Fruit fly (Drosophila melanogaster) whole organism, embryonic: ENCODE measurements around the gene spo.
A peak's percentile ranks its signal among the peaks of the same experiment; 100 is the strongest.

ENCODE experiments used
- Bteb2 ChIP-seq: fragments of 200-800 bp; sonication (Bioruptor generic); optimal IDR thresholded peaks from 2 replicates; lab custom pipeline; 2016; ENCODE audit warnings: missing biosample characterization, missing genetic modification characterization
- CG10431 ChIP-seq: fragments of 200-800 bp; sonication (Bioruptor generic); optimal IDR thresholded peaks from 3 replicates; lab custom pipeline; 2018; ENCODE audit warnings: missing biosample characterization, mild to moderate bottlenecking, missing genetic modification characterization
- CG10543 ChIP-seq: fragments of 200-800 bp; sonication (Bioruptor generic); optimal IDR thresholded peaks from 3 replicates; lab custom pipeline; 2017; ENCODE audit warnings: missing biosample characterization, mild to moderate bottlenecking, missing genetic modification characterization, moderate library complexity
- CG11504 ChIP-seq: fragments of 200-800 bp; sonication (Bioruptor generic); optimal IDR thresholded peaks from 3 replicates; lab custom pipeline; 2019; ENCODE audit warnings: missing biosample characterization, mild to moderate bottlenecking, missing genetic modification characterization, moderate library complexity
- CG12391 ChIP-seq: fragments of 200-800 bp; sonication (Bioruptor generic); optimal IDR thresholded peaks from 3 replicates; lab custom pipeline; 2018; ENCODE audit warnings: missing biosample characterization, mild to moderate bottlenecking, missing genetic modification characterization, moderate library complexity
- CG12769 ChIP-seq: fragments of 200-800 bp; sonication (Bioruptor generic); optimal IDR thresholded peaks from 2 replicates; lab custom pipeline; 2019; ENCODE audit warnings: missing biosample characterization, mild to moderate bottlenecking, missing genetic modification characterization, moderate library complexity
- CG14860 ChIP-seq: fragments of 200-800 bp; sonication (Bioruptor generic); IDR thresholded peaks from 3 replicates; pipeline ENCODE4 v1.3.6; 2022; ENCODE audit warnings: missing biosample characterization, missing genetic modification characterization; ENCODE audit not compliant: partially characterized antibody
- CG1647 ChIP-seq: fragments of 200-800 bp; sonication (Bioruptor generic); optimal IDR thresholded peaks from 3 replicates; lab custom pipeline; 2016; ENCODE audit warnings: missing biosample characterization, missing genetic modification characterization
- CG17186 ChIP-seq: fragments of 200-800 bp; sonication (Bioruptor generic); optimal IDR thresholded peaks from 3 replicates; lab custom pipeline; 2017; ENCODE audit warnings: missing biosample characterization, missing genetic modification reagents, missing genetic modification characterization
- CG18764 ChIP-seq: fragments of 200-800 bp; sonication (Bioruptor generic); optimal IDR thresholded peaks from 3 replicates; lab custom pipeline; 2016; ENCODE audit warnings: missing biosample characterization, missing genetic modification characterization
- CG4707 ChIP-seq: fragments of 200-800 bp; sonication (Bioruptor generic); optimal IDR thresholded peaks from 2 replicates; lab custom pipeline; 2018; ENCODE audit warnings: missing biosample characterization, mild to moderate bottlenecking, missing genetic modification characterization, moderate library complexity
- CG5953 ChIP-seq: fragments of 200-800 bp; sonication (Bioruptor generic); IDR thresholded peaks from 2 replicates; pipeline ENCODE4 v1.3.6; 2022; ENCODE audit warnings: missing biosample characterization, missing genetic modification characterization
- CG6254 ChIP-seq: fragments of 200-800 bp; sonication (Bioruptor generic); optimal IDR thresholded peaks from 3 replicates; lab custom pipeline; 2017; ENCODE audit warnings: mild to moderate bottlenecking, missing biosample characterization, missing genetic modification reagents, missing genetic modification characterization
- CG6654 ChIP-seq: fragments of 200-800 bp; sonication (Bioruptor generic); optimal IDR thresholded peaks from 2 replicates; lab custom pipeline; 2017; ENCODE audit warnings: missing biosample characterization, mild to moderate bottlenecking, missing genetic modification characterization
- CG6791 ChIP-seq: fragments of 200-800 bp; sonication (Bioruptor generic); IDR thresholded peaks from 3 replicates; pipeline ENCODE4 v1.3.6; 2022; ENCODE audit warnings: missing biosample characterization, missing genetic modification characterization; ENCODE audit not compliant: partially characterized antibody
- CG8281 ChIP-seq: fragments of 200-800 bp; sonication (Bioruptor generic); optimal IDR thresholded peaks from 2 replicates; lab custom pipeline; 2018; ENCODE audit warnings: missing biosample characterization, mild to moderate bottlenecking, missing genetic modification characterization, moderate library complexity
- CG8388 ChIP-seq: fragments of 200-800 bp; sonication (Bioruptor generic); optimal IDR thresholded peaks from 2 replicates; lab custom pipeline; 2019; ENCODE audit warnings: missing biosample characterization, mild to moderate bottlenecking, missing genetic modification characterization, moderate library complexity
- CG9797 ChIP-seq: fragments of 200-800 bp; sonication (Bioruptor generic); optimal IDR thresholded peaks from 3 replicates; lab custom pipeline; 2018; ENCODE audit warnings: missing biosample characterization, mild to moderate bottlenecking, missing genetic modification characterization
- Dip2 ChIP-seq: fragments of 200-800 bp; sonication (Bioruptor generic); IDR thresholded peaks from 2 replicates; pipeline ENCODE4 v1.3.6; 2022; ENCODE audit warnings: missing biosample characterization, missing genetic modification characterization
- Drgx ChIP-seq: fragments of 200-800 bp; sonication (Bioruptor generic); IDR thresholded peaks from 2 replicates; pipeline ENCODE4 v1.3.6; 2022; ENCODE audit warnings: missing biosample characterization, missing genetic modification characterization
- E2f2 ChIP-seq: fragments of 200-800 bp; sonication (Bioruptor generic); IDR thresholded peaks from 2 replicates; pipeline ENCODE4 v1.3.6; 2022; ENCODE audit warnings: missing biosample characterization, missing genetic modification characterization
- ERR ChIP-seq: fragments of 200-800 bp; sonication (Bioruptor generic); optimal IDR thresholded peaks from 2 replicates; lab custom pipeline; 2016; ENCODE audit warnings: missing biosample characterization, missing genetic modification characterization
- Fer3 ChIP-seq: fragments of 200-800 bp; sonication (Bioruptor generic); optimal IDR thresholded peaks from 2 replicates; lab custom pipeline; 2018; ENCODE audit warnings: missing biosample characterization, mild to moderate bottlenecking, missing genetic modification characterization, moderate library complexity
- Kr ChIP-seq: fragments of 200-800 bp; sonication (Bioruptor generic); optimal IDR thresholded peaks from 2 replicates; lab custom pipeline; 2017; ENCODE audit warnings: missing biosample characterization, mild to moderate bottlenecking, missing genetic modification characterization
- Lim3 ChIP-seq: fragments of 200-800 bp; sonication (Bioruptor generic); IDR thresholded peaks from 2 replicates; pipeline ENCODE4 v1.3.6; 2022; ENCODE audit warnings: missing biosample characterization, missing genetic modification characterization
- Med ChIP-seq: fragments of 200-800 bp; sonication (Bioruptor generic); peaks from one replicate; lab custom pipeline; 2016; ENCODE audit warnings: missing biosample characterization, missing genetic modification characterization, mild to moderate bottlenecking, inconsistent platforms, moderate library complexity
- Mrtf ChIP-seq: fragments of 200-800 bp; sonication (Bioruptor generic); IDR thresholded peaks from 3 replicates; pipeline ENCODE4 v1.3.6; 2022; ENCODE audit warnings: missing biosample characterization, missing genetic modification characterization
- Nf-YC ChIP-seq: fragments of 200-800 bp; optimal IDR thresholded peaks from 3 replicates; lab custom pipeline; 2019; ENCODE audit warnings: missing biosample characterization, mild to moderate bottlenecking, missing genetic modification characterization, moderate library complexity
- Ptx1 ChIP-seq: fragments of 200-800 bp; sonication (Bioruptor generic); IDR thresholded peaks from 2 replicates; pipeline ENCODE4 v1.3.6; 2022; ENCODE audit warnings: missing biosample characterization, missing genetic modification characterization
- chinmo ChIP-seq: fragments of 200-800 bp; sonication (Bioruptor generic); IDR thresholded peaks from 4 replicates; pipeline ENCODE4 v1.3.6; 2022; ENCODE audit warnings: missing biosample characterization, missing genetic modification characterization; ENCODE audit not compliant: partially characterized antibody
- dysf ChIP-seq: fragments of 200-800 bp; sonication (Bioruptor generic); IDR thresholded peaks from 3 replicates; pipeline ENCODE4 v1.3.6; 2022; ENCODE audit warnings: missing biosample characterization, missing genetic modification characterization
- eyg ChIP-seq: fragments of 200-800 bp; sonication (Bioruptor generic); optimal IDR thresholded peaks from 3 replicates; lab custom pipeline; 2016; ENCODE audit warnings: missing biosample characterization, missing genetic modification characterization
- fru ChIP-seq: fragments of >200 bp; optimal IDR thresholded peaks from 2 replicates; lab custom pipeline; 2017
- grau ChIP-seq: fragments of 200-800 bp; optimal IDR thresholded peaks from 3 replicates; lab custom pipeline; 2019; ENCODE audit warnings: missing biosample characterization, mild to moderate bottlenecking, missing genetic modification characterization, moderate library complexity
- gsb-n ChIP-seq: fragments of 200-800 bp; sonication (Bioruptor generic); optimal IDR thresholded peaks from 3 replicates; lab custom pipeline; 2018; ENCODE audit warnings: missing biosample characterization, mild to moderate bottlenecking, missing genetic modification characterization
- her ChIP-seq: fragments of 200-800 bp; sonication (Bioruptor generic); optimal IDR thresholded peaks from 2 replicates; lab custom pipeline; 2016; ENCODE audit warnings: missing biosample characterization, missing genetic modification characterization
- hkb ChIP-seq, 2 experiments: fragments of 200-800 bp in 1 of 2; fragments of >200 bp in 1 of 2; sonication (Bioruptor generic) in 1 of 2; IDR thresholded peaks in 1 of 2; optimal IDR thresholded peaks in 1 of 2; 2 replicates each; pipeline versions ENCODE4 v1.3.6 to Lab custom; 2017 to 2022; ENCODE audit warnings: missing biosample characterization in 1 of 2, missing genetic modification characterization in 1 of 2
- lmd ChIP-seq: fragments of 200-800 bp; sonication (Bioruptor generic); IDR thresholded peaks from 2 replicates; pipeline ENCODE4 v1.3.6; 2022; ENCODE audit warnings: missing biosample characterization, missing genetic modification characterization
- nerfin-1 ChIP-seq: fragments of 200-800 bp; sonication (Bioruptor generic); optimal IDR thresholded peaks from 3 replicates; lab custom pipeline; 2019; ENCODE audit warnings: missing biosample characterization, mild to moderate bottlenecking, missing genetic modification characterization, moderate library complexity
- nom ChIP-seq: fragments of 200-800 bp; sonication (Bioruptor generic); optimal IDR thresholded peaks from 2 replicates; lab custom pipeline; 2017; ENCODE audit warnings: missing biosample characterization, missing genetic modification characterization, mild to moderate bottlenecking, moderate library complexity, missing genetic modification reagents
- prd ChIP-seq, 3 experiments: fragments of >200 bp in 2 of 3; fragments of 200-800 bp in 1 of 3; sonication (Bioruptor generic) in 1 of 3; optimal IDR thresholded peaks in 2 of 3; IDR thresholded peaks in 1 of 3; 2 replicates in 2 of 3; 3 replicates in 1 of 3; pipeline versions ENCODE4 v1.3.6 to Lab custom; 2017 to 2022; ENCODE audit warnings: missing biosample characterization in 1 of 3, missing genetic modification characterization in 1 of 3
- sim ChIP-seq: fragments of 200-800 bp; sonication (Bioruptor generic); IDR thresholded peaks from 2 replicates; pipeline ENCODE4 v1.3.6; 2022; ENCODE audit warnings: missing biosample characterization, missing genetic modification characterization
- slou ChIP-seq: fragments of 200-800 bp; sonication (Bioruptor generic); optimal IDR thresholded peaks from 3 replicates; lab custom pipeline; 2016; ENCODE audit warnings: missing biosample characterization, missing genetic modification characterization
- sna ChIP-seq: fragments of 200-800 bp; sonication (Bioruptor generic); IDR thresholded peaks from 2 replicates; pipeline ENCODE4 v1.3.6; 2022; ENCODE audit warnings: missing biosample characterization, missing genetic modification characterization; ENCODE audit not compliant: partially characterized antibody

The spo gene

dm6 chr3L:5577250-5578138 lies 14.9 kb downstream of the spo start, which contains the start of gene Msr-110 (continued):
- TF ChIP-seq CG10431 (GFP tag; lab: Kevin White, UChicago) = peak; percentile 54
- no peak for TF ChIP-seq CG9797 (GFP tag; lab: Kevin White, UChicago)
- TF ChIP-seq Bteb2 (GFP tag; lab: Kevin White, UChicago) = peak; percentile 52
- TF ChIP-seq CG18764 = peak; percentile 71
- no peak for TF ChIP-seq CG6791 (GFP tag; lab: Robert Waterston, UW)
- peak; percentile 89 for TF ChIP-seq CG12391
- peak; percentile 65 for TF ChIP-seq CG4707
- TF ChIP-seq Kr = no peak
- TF ChIP-seq CG14860 (GFP tag; lab: Robert Waterston, UW) = no peak
- no peak for TF ChIP-seq ERR (GFP tag; lab: Kevin White, UChicago)
- no peak for TF ChIP-seq fru (lab: Kevin White, UChicago)
- peak; percentile 94 for TF ChIP-seq Fer3 (tag; lab: Kevin White, UChicago)
- TF ChIP-seq Dip2 (GFP tag; lab: Robert Waterston, UW) = peak; percentile 42; the same call in 1 of the 2 replicates
- TF ChIP-seq eyg = peak; percentile 69
- peak; percentile 68 for TF ChIP-seq slou (GFP tag; lab: Kevin White, UChicago)
- peak; percentile 89 for TF ChIP-seq CG10543 (GFP tag; lab: Kevin White, UChicago)

dm6 chr3L:5576543-5576942 lies 15.8 kb downstream of the spo start:
- peak; percentile 7 for TF ChIP-seq CG11504 (tag; lab: Kevin White, UChicago)
- TF ChIP-seq hkb (optimal IDR thresholded peaks at IDR 0.05; lab: Kevin White, UChicago) = no peak
- no peak for TF ChIP-seq hkb (GFP tag; IDR thresholded peaks at IDR 0.05; lab: Robert Waterston, UW)
- TF ChIP-seq Med (GFP tag; lab: Kevin White, UChicago) = peak; percentile 77
- TF ChIP-seq Ptx1 (GFP tag; lab: Robert Waterston, UW) = 0 out of 2 replicates have a peak, but pooled peaks have one; percentile 11
- TF ChIP-seq CG17186 = no peak
- TF ChIP-seq CG6254 (GFP tag; lab: Kevin White, UChicago) = peak; percentile 31
- peak; percentile 74 for TF ChIP-seq grau
- peak; percentile 81 for TF ChIP-seq Nf-YC
- TF ChIP-seq gsb-n (tag; lab: Kevin White, UChicago) = no peak
- no peak for TF ChIP-seq prd (optimal IDR thresholded peaks at IDR 0.05; lab: Kevin White, UChicago)
- peak; percentile 10; the same call in 1 of the 3 replicates for TF ChIP-seq prd (GFP tag; IDR thresholded peaks at IDR 0.05; lab: Robert Waterston, UW)
- TF ChIP-seq Lim3 = no peak
- 0 out of 3 replicates have a peak, but pooled peaks have one; percentile 6 for TF ChIP-seq dysf (GFP tag; lab: Robert Waterston, UW)
- peak; percentile 12; the same call in 1 of the 2 replicates for TF ChIP-seq lmd (GFP tag; lab: Robert Waterston, UW)
- 0 out of 2 replicates have a peak, but pooled peaks have one; percentile 17 for TF ChIP-seq Drgx

dm6 chr3L:5575524-5575923 lies 16.8 kb downstream of the spo start:
- TF ChIP-seq CG8388 (GFP tag; lab: Kevin White, UChicago) (peak; percentile 62), her (GFP tag; lab: Kevin White, UChicago) (no peak), Med (GFP tag; lab: Kevin White, UChicago) (peak; percentile 43)
- TF ChIP-seq, all 482 proteins: peak for 2

- TF ChIP-seq nom (GFP tag; lab: Kevin White, UChicago) (no peak), CG6654 (GFP tag; lab: Kevin White, UChicago) (no peak), E2f2 (GFP tag; lab: Robert Waterston, UW) (no peak), CG5953 (GFP tag; lab: Robert Waterston, UW) (no peak), chinmo (GFP tag; lab: Robert Waterston, UW) (0 out of 4 replicates have a peak, but pooled peaks have one; percentile 39), CG8281 (tag; lab: Kevin White, UChicago) (no peak), CG12769 (tag; lab: Kevin White, UChicago) (no peak), nerfin-1 (tag; lab: Kevin White, UChicago) (no peak), Mrtf (GFP tag; lab: Robert Waterston, UW) (no peak), CG9797 (GFP tag; lab: Kevin White, UChicago) (no peak), sim (GFP tag; lab: Robert Waterston, UW) (no peak), sna (GFP tag; lab: Robert Waterston, UW) (no peak), CG1647 (no peak)
These were observed 21.3 kb downstream of the spo start for dm6 chr3L:5571051-5571450.
